Worm (Caenorhabditis elegans): ENCODE measurements around the gene atg-3.

DNA sequence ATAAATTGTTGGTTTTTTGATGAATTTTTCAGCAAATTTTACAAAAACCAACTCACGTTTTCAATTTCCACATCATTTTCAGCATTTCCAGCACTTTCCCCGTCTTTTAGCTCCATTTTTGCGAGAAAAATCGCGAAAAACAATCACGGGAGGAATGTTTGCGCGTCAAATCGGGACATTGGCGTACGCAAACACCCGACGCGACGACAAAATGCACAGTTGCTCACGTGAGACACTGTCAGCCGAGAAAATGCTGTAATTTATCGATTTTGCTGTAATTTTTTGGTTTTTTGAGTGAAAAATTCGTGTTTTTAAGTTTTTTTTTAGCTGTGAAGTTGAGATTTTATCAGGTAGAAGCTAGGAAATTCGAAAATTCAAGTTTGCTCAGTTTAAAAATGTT lies 766 bp upstream of the atg-3 start, which contains the start of gene Y55F3AM.9:
- TF ChIP-seq pha-4 (tag; optimal IDR thresholded peaks at IDR 0.05) (no peak), ces-1 (GFP tag; optimal IDR thresholded peaks at IDR 0.05) (peak; percentile 33), mab-5 (tag; optimal IDR thresholded peaks at IDR 0.05) (no peak), nhr-12 (tag; optimal IDR thresholded peaks at IDR 0.05) (no peak), drap-1 (GFP tag; optimal IDR thresholded peaks at IDR 0.05) (no peak), snpc-4 (tag; optimal IDR thresholded peaks at IDR 0.05) (no peak), unc-120 (tag; optimal IDR thresholded peaks at IDR 0.05; ENCODE audit: poor library complexity, severe bottlenecking) (no peak), blmp-1 (tag; optimal IDR thresholded peaks at IDR 0.05) (no peak), mep-1 (tag; optimal IDR thresholded peaks at IDR 0.05) (peak; percentile 4), ceh-83 (GFP tag; optimal IDR thresholded peaks at IDR 0.05) (no peak), nhr-28 (tag; optimal IDR thresholded peaks at IDR 0.05) (no peak), cnd-1 (tag; optimal IDR thresholded peaks at IDR 0.05) (no peak), unc-62 (GFP tag; optimal IDR thresholded peaks at IDR 0.05) (no peak)
